Fruit fly (Drosophila melanogaster) Kc167 (cell line): ENCODE data around the gene CG13063.

Source experiments
- Myc ChIP-seq: fragments of >200 bp; optimal IDR thresholded peaks from 2 replicates; lab custom pipeline; 2017; ENCODE audit warnings: missing external identifiers
- Sin3A ChIP-seq: fragments of >200 bp; optimal IDR thresholded peaks from 2 replicates; lab custom pipeline; 2018; ENCODE audit warnings: missing external identifiers
- h ChIP-seq: fragments of >200 bp; optimal IDR thresholded peaks from 3 replicates; lab custom pipeline; 2018; ENCODE audit warnings: missing external identifiers
- insv ChIP-seq: fragments of >200 bp; optimal IDR thresholded peaks from 3 replicates; lab custom pipeline; 2018; ENCODE audit warnings: missing external identifiers
- psq ChIP-seq: fragments of >200 bp; optimal IDR thresholded peaks from 2 replicates; lab custom pipeline; 2017; ENCODE audit warnings: missing external identifiers
- ttk ChIP-seq: sonication (Bioruptor generic); optimal IDR thresholded peaks from 2 replicates; lab custom pipeline; 2017; ENCODE audit warnings: missing external identifiers

The CG13063 gene

dm6 chr3L:16339463-16339862 is 33.1 kb downstream of the CG13063 start:
- TF ChIP-seq insv (lab: Kevin White, UChicago), result no peak
- TF ChIP-seq psq (lab: Kevin White, UChicago), result no peak
- TF ChIP-seq h, result no peak
- TF ChIP-seq Sin3A (lab: Kevin White, UChicago), result no peak
- no peak for TF ChIP-seq ttk (lab: Kevin White, UChicago)
- no peak for TF ChIP-seq Myc (lab: Kevin White, UChicago)

dm6 chr3L:16339873-16340272 is 33.5 kb downstream of the CG13063 start:
- no peak for TF ChIP-seq ttk (lab: Kevin White, UChicago)
- TF ChIP-seq psq (lab: Kevin White, UChicago), result no peak
- TF ChIP-seq insv (lab: Kevin White, UChicago), result no peak
- TF ChIP-seq h, result no peak
- no peak for TF ChIP-seq Myc (lab: Kevin White, UChicago)
- no peak for TF ChIP-seq Sin3A (lab: Kevin White, UChicago)

dm6 chr3L:16346023-16346422 is 39.6 kb downstream of the CG13063 start, which contains the start of gene CG33257:
Gene CG33257, plus strand, starts transcription at chr3L:16346323.
- no peak for TF ChIP-seq Myc (lab: Kevin White, UChicago)
- no peak for TF ChIP-seq h
- no peak for TF ChIP-seq psq (lab: Kevin White, UChicago)
- no peak for TF ChIP-seq insv (lab: Kevin White, UChicago)
- TF ChIP-seq Sin3A (lab: Kevin White, UChicago), result no peak
- no peak for TF ChIP-seq ttk (lab: Kevin White, UChicago)

dm6 chr3L:16347914-16348313 is 41.5 kb downstream of the CG13063 start, which contains the start of gene mRpS34:
Gene mRpS34, plus strand, starts transcription at chr3L:16348074.
- TF ChIP-seq ttk (lab: Kevin White, UChicago), result no peak
- no peak for TF ChIP-seq insv (lab: Kevin White, UChicago)
- TF ChIP-seq h, result no peak
- no peak for TF ChIP-seq Myc (lab: Kevin White, UChicago)
- TF ChIP-seq psq (lab: Kevin White, UChicago), result no peak
- TF ChIP-seq Sin3A (lab: Kevin White, UChicago), result no peak

dm6 chr3L:16349686-16350085 is 43.3 kb downstream of the CG13063 start:
- TF ChIP-seq ttk (lab: Kevin White, UChicago), result no peak
- TF ChIP-seq Sin3A (lab: Kevin White, UChicago), result no peak
- no peak for TF ChIP-seq psq (lab: Kevin White, UChicago)
- no peak for TF ChIP-seq Myc (lab: Kevin White, UChicago)
- no peak for TF ChIP-seq insv (lab: Kevin White, UChicago)
- no peak for TF ChIP-seq h

- no peak for TF ChIP-seq Myc (lab: Kevin White, UChicago)
- no peak for TF ChIP-seq h
- no peak for TF ChIP-seq ttk (lab: Kevin White, UChicago)
- TF ChIP-seq Sin3A (lab: Kevin White, UChicago), result no peak
- TF ChIP-seq insv (lab: Kevin White, UChicago), result no peak
- no peak for TF ChIP-seq psq (lab: Kevin White, UChicago)
Measured at dm6 chr3L:16351770-16352429, 45.5 kb downstream of the CG13063 start, which contains the start of the genes Golgin104 and Tcs3. Gene Golgin104, minus strand, starts transcription at chr3L:16351951. Gene Tcs3, plus strand, starts transcription at chr3L:16351991.

dm6 chr3L:16354197-16354596 is 47.8 kb downstream of the CG13063 start, which contains the start of gene Pdh:
Gene Pdh, minus strand, starts transcription at chr3L:16354297.
- no peak for TF ChIP-seq ttk (lab: Kevin White, UChicago)
- TF ChIP-seq psq (lab: Kevin White, UChicago), result no peak
- TF ChIP-seq Sin3A (lab: Kevin White, UChicago), result no peak
- no peak for TF ChIP-seq h
- TF ChIP-seq Myc (lab: Kevin White, UChicago), result no peak
- no peak for TF ChIP-seq insv (lab: Kevin White, UChicago)

dm6 chr3L:16356171-16356765 is 49.9 kb downstream of the CG13063 start:
- TF ChIP-seq h (no peak), insv (lab: Kevin White, UChicago) (no peak), psq (lab: Kevin White, UChicago) (no peak), Myc (lab: Kevin White, UChicago) (no peak), ttk (lab: Kevin White, UChicago) (no peak), Sin3A (lab: Kevin White, UChicago) (no peak)
